Worm (Caenorhabditis elegans) whole organism, L4 larva: Measurements from ENCODE around the gene klf-2.
A peak's percentile ranks its signal among the peaks of the same experiment; 100 is the strongest.

Source experiments
- F49E8.2 ChIP-seq: sonication (generic microtip); optimal IDR thresholded peaks from 2 replicates; lab custom pipeline; 2016; ENCODE audit warnings: missing compliant biosample characterization, mild to moderate bottlenecking, missing genetic modification characterization, borderline replicate concordance
- R02D3.7 ChIP-seq: fragments of 150-350 bp; sonication (generic microtip); optimal IDR thresholded peaks from 3 replicates; lab custom pipeline; 2014; ENCODE audit warnings: missing biosample characterization, missing genetic modification characterization
- Y105C5A.15 ChIP-seq: fragments of 200-800 bp; sonication (Bioruptor generic); IDR thresholded peaks from 2 replicates; pipeline ENCODE4 v1.3.6; 2022; ENCODE audit warnings: missing genetic modification characterization, missing compliant biosample characterization
- Y48G9A.11 ChIP-seq: fragments of 200-800 bp; sonication (Bioruptor generic); IDR thresholded peaks from 2 replicates; pipeline ENCODE4 v1.3.6; 2022; ENCODE audit warnings: missing genetic modification reagents, missing genetic modification characterization, missing compliant biosample characterization
- Y5F2A.4 ChIP-seq: fragments of 200-800 bp; sonication (Bioruptor generic); optimal IDR thresholded peaks from 2 replicates; lab custom pipeline; 2018; ENCODE audit warnings: mild to moderate bottlenecking, missing genetic modification characterization, missing compliant biosample characterization
- ZK546.5 ChIP-seq, 2 experiments: sonication (generic microtip); optimal IDR thresholded peaks; 2 replicates each; lab custom pipeline; 2017; ENCODE audit warnings: missing biosample characterization in 2 of 2, missing genetic modification characterization in 2 of 2
- aha-1 ChIP-seq: fragments of 150-350 bp; peaks from one replicate; lab custom pipeline; 2014; ENCODE audit warnings: missing biosample characterization, missing genetic modification characterization
- attf-4 ChIP-seq: sonication (generic microtip); optimal IDR thresholded peaks from 3 replicates; lab custom pipeline; 2017; ENCODE audit warnings: missing biosample characterization, missing genetic modification characterization
- ceh-32 ChIP-seq: sonication (generic microtip); optimal IDR thresholded peaks from 2 replicates; lab custom pipeline; 2016; ENCODE audit warnings: mild to moderate bottlenecking, missing genetic modification characterization, missing compliant biosample characterization; ENCODE audit not compliant: poor library complexity
- ceh-82 ChIP-seq: sonication (generic microtip); optimal IDR thresholded peaks from 2 replicates; lab custom pipeline; 2017; ENCODE audit warnings: missing biosample characterization, missing genetic modification characterization
- daf-19 ChIP-seq: fragments of 200-800 bp; sonication (Bioruptor generic); conservative IDR thresholded peaks from 2 replicates; pipeline ENCODE4 v1.3.6; 2022; ENCODE audit warnings: missing genetic modification characterization, missing compliant biosample characterization
- dmd-9 ChIP-seq: fragments of 200-800 bp; sonication (Bioruptor generic); IDR thresholded peaks from 2 replicates; pipeline ENCODE4 v1.3.6; 2022; ENCODE audit warnings: missing genetic modification reagents, missing genetic modification characterization, missing compliant biosample characterization
- dpl-1 ChIP-seq: fragments of 150-350 bp; optimal IDR thresholded peaks from 2 replicates; lab custom pipeline; 2014; ENCODE audit warnings: missing biosample characterization, missing genetic modification reagents, missing genetic modification characterization
- dve-1 ChIP-seq: sonication (generic microtip); optimal IDR thresholded peaks from 2 replicates; lab custom pipeline; 2017; ENCODE audit warnings: antibody characterized with exemption, mild to moderate bottlenecking, missing genetic modification characterization, missing compliant biosample characterization; ENCODE audit not compliant: insufficient read depth
- hlh-30 ChIP-seq: sonication (generic microtip); optimal IDR thresholded peaks from 2 replicates; lab custom pipeline; 2017; ENCODE audit warnings: antibody characterized with exemption, mild to moderate bottlenecking, missing genetic modification characterization, missing compliant biosample characterization; ENCODE audit not compliant: insufficient read depth
- hmg-1.1 ChIP-seq: fragments of 200-800 bp; sonication (Bioruptor generic); IDR thresholded peaks from 2 replicates; pipeline ENCODE4 v1.3.6; 2022; ENCODE audit warnings: missing genetic modification reagents, missing genetic modification characterization, missing compliant biosample characterization
- jun-1 ChIP-seq: fragments of 150-350 bp; optimal IDR thresholded peaks from 2 replicates; lab custom pipeline; 2014; ENCODE audit warnings: missing biosample characterization, missing genetic modification reagents, missing genetic modification characterization
- lin-29 ChIP-seq: fragments of 200-800 bp; sonication (Bioruptor generic); IDR thresholded peaks from 2 replicates; pipeline ENCODE4 v1.3.6; 2022; ENCODE audit warnings: missing genetic modification reagents, missing genetic modification characterization, missing compliant biosample characterization
- lin-39 ChIP-seq: fragments of 150-350 bp; optimal IDR thresholded peaks from 2 replicates; lab custom pipeline; 2014; ENCODE audit warnings: missing biosample characterization, missing genetic modification reagents, missing genetic modification characterization
- madf-9 ChIP-seq: fragments of 200-800 bp; sonication (Bioruptor generic); conservative IDR thresholded peaks from 2 replicates; pipeline ENCODE4 v1.3.6; 2022; ENCODE audit warnings: missing genetic modification reagents, missing genetic modification characterization, missing compliant biosample characterization
- mes-2 ChIP-seq: sonication (generic microtip); optimal IDR thresholded peaks from 2 replicates; lab custom pipeline; 2016; ENCODE audit warnings: missing genotype, mild to moderate bottlenecking, missing genetic modification characterization, missing compliant biosample characterization; ENCODE audit not compliant: poor library complexity, severe bottlenecking
- nhr-10 ChIP-seq: fragments of 150-350 bp; optimal IDR thresholded peaks from 2 replicates; lab custom pipeline; 2014; ENCODE audit warnings: missing biosample characterization, missing genetic modification characterization
- nhr-102 ChIP-seq: sonication (generic microtip); optimal IDR thresholded peaks from 2 replicates; lab custom pipeline; 2016; ENCODE audit warnings: mild to moderate bottlenecking, missing genetic modification characterization, moderate library complexity, missing compliant biosample characterization
- nhr-237 ChIP-seq: sonication (generic microtip); optimal IDR thresholded peaks from 2 replicates; lab custom pipeline; 2017; ENCODE audit warnings: missing biosample characterization, missing genetic modification characterization
- nhr-28 ChIP-seq: fragments of 150-350 bp; optimal IDR thresholded peaks from 2 replicates; lab custom pipeline; 2014; ENCODE audit warnings: missing biosample characterization, missing genetic modification characterization
- nhr-41 ChIP-seq: fragments of 200-800 bp; sonication (Bioruptor generic); IDR thresholded peaks from 2 replicates; pipeline ENCODE4 v1.3.6; 2022; ENCODE audit warnings: missing genetic modification reagents, missing genetic modification characterization, missing compliant biosample characterization
- pha-4 ChIP-seq, 2 experiments: fragments of 150-350 bp in 1 of 2; fragments of 200-800 bp in 1 of 2; sonication (Bioruptor generic) in 1 of 2; IDR thresholded peaks in 1 of 2; optimal IDR thresholded peaks in 1 of 2; 2 replicates each; pipeline versions ENCODE4 v1.3.6 to Lab custom; 2014 to 2022; ENCODE audit warnings: missing genetic modification characterization in 2 of 2, missing genetic modification reagents in 2 of 2, missing biosample characterization in 1 of 2, missing compliant biosample characterization in 1 of 2
- php-3 ChIP-seq: fragments of 200-800 bp; sonication (Bioruptor generic); IDR thresholded peaks from 2 replicates; pipeline ENCODE4 v1.3.6; 2022; ENCODE audit warnings: missing genetic modification reagents, missing genetic modification characterization, missing compliant biosample characterization
- saeg-2 ChIP-seq: fragments of 200-800 bp; sonication (Bioruptor generic); IDR thresholded peaks from 2 replicates; pipeline ENCODE4 v1.3.6; 2022; ENCODE audit warnings: missing genetic modification reagents, missing genetic modification characterization, missing compliant biosample characterization
- spr-3 ChIP-seq: fragments of 200-800 bp; sonication (Bioruptor generic); optimal IDR thresholded peaks from 2 replicates; lab custom pipeline; 2018; ENCODE audit warnings: mild to moderate bottlenecking, missing genetic modification characterization, missing compliant biosample characterization
- tra-1 ChIP-seq: fragments of 200-800 bp; sonication (Bioruptor generic); IDR thresholded peaks from 2 replicates; pipeline ENCODE4 v1.3.6; 2022; ENCODE audit warnings: missing genetic modification reagents, missing genetic modification characterization, missing compliant biosample characterization
- unc-62 ChIP-seq, 3 experiments: fragments of 150-350 bp in 1 of 3; sonication (generic microtip); optimal IDR thresholded peaks in 2 of 3; peaks in 1 of 3; 1 replicate in 1 of 3; 2 replicates in 2 of 3; lab custom pipeline; 2014 to 2017; ENCODE audit warnings: missing biosample characterization in 3 of 3, missing genetic modification characterization in 3 of 3, missing genetic modification reagents in 3 of 3, missing genotype in 1 of 3
- vab-7 ChIP-seq: fragments of 200-800 bp; sonication (Bioruptor generic); IDR thresholded peaks from 2 replicates; pipeline ENCODE4 v1.3.6; 2022; ENCODE audit warnings: missing genetic modification reagents, missing genetic modification characterization, missing compliant biosample characterization
- zfp-2 ChIP-seq: sonication (generic microtip); optimal IDR thresholded peaks from 2 replicates; lab custom pipeline; 2016; ENCODE audit warnings: mild to moderate bottlenecking, missing genetic modification characterization, missing compliant biosample characterization
- zip-11 ChIP-seq: fragments of 200-800 bp; sonication (Bioruptor generic); IDR thresholded peaks from 2 replicates; pipeline ENCODE4 v1.3.6; 2022; ENCODE audit warnings: missing genetic modification characterization, missing compliant biosample characterization
- zip-2 ChIP-seq: fragments of 150-350 bp; optimal IDR thresholded peaks from 2 replicates; lab custom pipeline; 2014; ENCODE audit warnings: missing biosample characterization, missing genetic modification characterization
- ztf-7 ChIP-seq: fragments of 150-350 bp; optimal IDR thresholded peaks from 2 replicates; lab custom pipeline; 2014; ENCODE audit warnings: missing biosample characterization, missing genetic modification characterization

The klf-2 gene

DNA sequence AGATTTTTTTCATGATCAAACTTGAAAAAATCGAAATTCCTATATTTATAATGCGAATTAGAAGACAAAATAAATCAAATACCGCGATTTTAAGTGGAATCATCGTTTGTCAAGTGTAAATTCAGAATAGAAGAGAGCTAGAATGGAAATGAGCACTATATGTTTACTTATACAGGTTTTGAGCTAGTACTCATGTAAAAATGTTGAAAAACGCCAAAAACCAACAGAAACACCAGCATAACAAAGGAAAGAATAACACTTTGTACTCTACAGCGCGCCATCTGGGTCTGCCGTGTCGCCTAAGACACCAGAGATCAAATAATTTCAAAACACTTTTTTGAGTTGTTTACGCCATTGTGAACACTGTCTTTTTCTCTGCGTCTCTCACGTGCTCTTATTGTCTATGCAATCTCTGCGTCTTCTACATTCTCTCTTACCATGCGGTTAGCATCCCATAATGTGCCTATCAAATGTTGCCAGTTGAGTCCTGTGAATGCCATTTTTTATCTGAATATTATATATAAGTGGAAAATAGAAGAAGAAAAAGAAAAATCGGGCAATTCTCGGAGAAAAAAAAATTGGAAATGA, 43.4 kb downstream of the klf-2 start, which contains the start of gene ipla-3 (continued):
- TF ChIP-seq Y5F2A.4 (GFP tag; lab: Kevin White, UChicago) (no peak), dmd-9 (no peak), nhr-41 (no peak), nhr-10 (tag; lab: Kevin White, UChicago) (peak; percentile 12), lin-29 (GFP tag; lab: Robert Waterston, UW) (no peak), aha-1 (tag; lab: Kevin White, UChicago) (peak; percentile 14), unc-62 (GFP tag; optimal IDR thresholded peaks at IDR 0.05 in 1 of 2; lab: Kevin White, UChicago) (peak in 1 of 2 experiments; percentile 84), unc-62 (tag; optimal IDR thresholded peaks at IDR 0.05; lab: Kevin White, UChicago) (no peak), saeg-2 (GFP tag; lab: Robert Waterston, UW) (no peak), ztf-7 (tag; lab: Kevin White, UChicago) (no peak), dpl-1 (peak; percentile 54), dve-1 (tag; lab: Kevin White, UChicago) (peak; percentile 96), R02D3.7 (tag; lab: Kevin White, UChicago) (no peak), spr-3 (GFP tag; lab: Kevin White, UChicago) (no peak), php-3 (peak; percentile 72), daf-19 (no peak), zip-11 (GFP tag; lab: Robert Waterston, UW) (no peak), zip-2 (tag; lab: Kevin White, UChicago) (no peak), hmg-1.1 (GFP tag; lab: Robert Waterston, UW) (peak; percentile 71), nhr-28 (tag; lab: Kevin White, UChicago) (peak; percentile 84), zfp-2 (no peak), tra-1 (0 out of 2 replicates have a peak, but pooled peaks have one; percentile 37), Y105C5A.15 (GFP tag; lab: Robert Waterston, UW) (no peak), ceh-32 (tag; lab: Kevin White, UChicago) (no peak), pha-4 (GFP tag; IDR thresholded peaks at IDR 0.05; lab: Robert Waterston, UW) (peak; percentile 79), pha-4 (tag; optimal IDR thresholded peaks at IDR 0.05; lab: Kevin White, UChicago) (peak; percentile 76), nhr-237 (no peak), nhr-102 (peak; percentile 71), vab-7 (GFP tag; lab: Robert Waterston, UW) (no peak), hlh-30 (tag; lab: Kevin White, UChicago) (peak; percentile 88), jun-1 (tag; lab: Kevin White, UChicago) (peak; percentile 50)
- TF ChIP-seq, all 104 proteins: peak for 39

ce11 chrV:20731787-20732186, 46.3 kb downstream of the klf-2 start, which contains the start of gene srxa-1:
TSS of gene srxa-1 (plus strand) at chrV:20732087.
- peak in 1 of 2 experiments; percentile 2 for TF ChIP-seq unc-62 (GFP tag; optimal IDR thresholded peaks at IDR 0.05 in 1 of 2; lab: Kevin White, UChicago)
- TF ChIP-seq unc-62 (tag; optimal IDR thresholded peaks at IDR 0.05; lab: Kevin White, UChicago) = no peak
- TF ChIP-seq nhr-10 (tag; lab: Kevin White, UChicago) = no peak
- no peak for TF ChIP-seq nhr-237
- TF ChIP-seq lin-39 (tag; lab: Kevin White, UChicago) = no peak
- TF ChIP-seq madf-9 = no peak
- TF ChIP-seq ztf-7 (tag; lab: Kevin White, UChicago) = no peak
- no peak for TF ChIP-seq pha-4 (GFP tag; IDR thresholded peaks at IDR 0.05; lab: Robert Waterston, UW)
- TF ChIP-seq pha-4 (tag; optimal IDR thresholded peaks at IDR 0.05; lab: Kevin White, UChicago) = no peak
- TF ChIP-seq attf-4 (tag; lab: Kevin White, UChicago) = no peak

ce11 chrV:20734658-20735057, 49.2 kb downstream of the klf-2 start, which contains the start of gene srxa-6:
TSS of gene srxa-6 (plus strand) at chrV:20734958.
- TF ChIP-seq F49E8.2 (tag; lab: Kevin White, UChicago) (no peak), lin-29 (GFP tag; lab: Robert Waterston, UW) (no peak), mes-2 (tag; lab: Kevin White, UChicago) (no peak), ceh-82 (tag; lab: Kevin White, UChicago) (no peak), nhr-102 (no peak), Y48G9A.11 (GFP tag; lab: Robert Waterston, UW) (no peak), ZK546.5 (tag; optimal IDR thresholded peaks at IDR 0.05; lab: Kevin White, UChicago) (no peak)
